Worm (Caenorhabditis elegans): Measurements from ENCODE around the gene lep-2.

DNA sequence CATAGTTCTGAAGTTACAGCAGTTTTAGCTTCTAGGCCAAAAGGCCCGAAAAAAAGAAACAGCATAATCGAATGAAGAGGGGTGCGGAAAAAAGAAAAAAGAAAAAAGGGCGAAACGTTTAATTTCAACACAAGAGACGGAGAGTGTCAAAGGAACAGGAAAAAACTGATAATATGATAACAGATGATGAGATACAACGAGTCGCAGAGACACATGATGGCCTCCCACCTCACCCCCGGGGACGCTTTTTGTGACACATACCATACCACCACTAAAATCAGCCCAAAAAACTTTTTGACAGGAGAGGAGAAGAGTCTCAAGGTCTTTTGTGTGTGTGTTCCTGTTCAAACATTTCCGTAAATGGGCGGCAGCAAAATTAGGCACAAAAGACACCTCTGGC, 43.0 kb downstream of the lep-2 start:
- no peak for TF ChIP-seq unc-62 (GFP tag; optimal IDR thresholded peaks at IDR 0.05)
- no peak for TF ChIP-seq fos-1 (tag; optimal IDR thresholded peaks at IDR 0.05)
